Fruit fly (Drosophila melanogaster) whole organism, wandering third instar larva: ENCODE results near the gene Ugt307A1.

Source experiments
- Abd-B ChIP-seq: fragments of >200 bp; optimal IDR thresholded peaks from 2 replicates; lab custom pipeline; 2017; ENCODE audit warnings: missing biosample characterization, missing genetic modification characterization
- CG32264 ChIP-seq: fragments of 200-800 bp; sonication (Bioruptor generic); optimal IDR thresholded peaks from 2 replicates; lab custom pipeline; 2016; ENCODE audit warnings: missing biosample characterization, missing genetic modification characterization
- CG9705 ChIP-seq: fragments of 200-800 bp; sonication (Bioruptor generic); optimal IDR thresholded peaks from 2 replicates; lab custom pipeline; 2018; ENCODE audit warnings: missing biosample characterization, mild to moderate bottlenecking, missing genetic modification characterization
- CrebA ChIP-seq: fragments of 200-800 bp; sonication (Bioruptor generic); optimal IDR thresholded peaks from 2 replicates; lab custom pipeline; 2016; ENCODE audit warnings: missing biosample characterization, mild to moderate bottlenecking, missing genetic modification characterization, borderline replicate concordance
- Dfd ChIP-seq: fragments of >200 bp; optimal IDR thresholded peaks from 2 replicates; lab custom pipeline; 2017; ENCODE audit warnings: missing biosample characterization, missing genetic modification characterization
- Dif ChIP-seq: fragments of 200-275, 200-300 bp; sonication (Bioruptor generic); optimal IDR thresholded peaks from 2 replicates; lab custom pipeline; 2018; ENCODE audit warnings: missing biosample characterization, missing genetic modification characterization; ENCODE audit not compliant: partially characterized antibody
- GATAd ChIP-seq: sonication (Bioruptor generic); optimal IDR thresholded peaks from 2 replicates; lab custom pipeline; 2016; ENCODE audit warnings: missing biosample characterization, missing genetic modification characterization
- HLH106 ChIP-seq: fragments of 200-800 bp; optimal IDR thresholded peaks from 3 replicates; lab custom pipeline; 2019; ENCODE audit warnings: missing biosample characterization, mild to moderate bottlenecking, missing genetic modification characterization, moderate library complexity
- Hnf4 ChIP-seq: fragments of 200-800 bp; sonication (Bioruptor generic); optimal IDR thresholded peaks from 2 replicates; lab custom pipeline; 2016; ENCODE audit warnings: missing biosample characterization, mild to moderate bottlenecking, missing genetic modification characterization
- Hr78 ChIP-seq: fragments of >200 bp; optimal IDR thresholded peaks from 2 replicates; lab custom pipeline; 2017; ENCODE audit warnings: missing biosample characterization, missing genetic modification characterization
- Jra ChIP-seq: sonication (Bioruptor generic); optimal IDR thresholded peaks from 2 replicates; lab custom pipeline; 2016; ENCODE audit warnings: missing biosample characterization, missing genetic modification characterization
- Myc ChIP-seq: fragments of >200 bp; optimal IDR thresholded peaks from 2 replicates; lab custom pipeline; 2017
- OdsH ChIP-seq: fragments of 200-800 bp; sonication (Bioruptor generic); optimal IDR thresholded peaks from 2 replicates; lab custom pipeline; 2016; ENCODE audit warnings: missing biosample characterization, mild to moderate bottlenecking, missing genetic modification characterization
- Rel ChIP-seq, 2 experiments: fragments of 200-800 bp; sonication (Bioruptor generic) in 1 of 2; optimal IDR thresholded peaks; 2 replicates in 1 of 2; 3 replicates in 1 of 2; lab custom pipeline; 2016 to 2019; ENCODE audit warnings: mild to moderate bottlenecking in 2 of 2, missing biosample characterization in 2 of 2, missing genetic modification characterization in 2 of 2, moderate library complexity in 1 of 2
- Sp1 ChIP-seq: fragments of 200-800 bp; sonication (Bioruptor generic); optimal IDR thresholded peaks from 3 replicates; lab custom pipeline; 2019; ENCODE audit warnings: missing biosample characterization, mild to moderate bottlenecking, missing genetic modification characterization, moderate library complexity
- Vsx2 ChIP-seq: fragments of 200-300, 225-300 bp; sonication (Bioruptor generic); optimal IDR thresholded peaks from 2 replicates; lab custom pipeline; 2018; ENCODE audit warnings: missing biosample characterization, missing genetic modification characterization; ENCODE audit not compliant: partially characterized antibody
- br ChIP-seq: fragments of 200-800 bp; sonication (Bioruptor generic); optimal IDR thresholded peaks from 2 replicates; lab custom pipeline; 2016; ENCODE audit warnings: missing biosample characterization, missing genetic modification characterization
- brk ChIP-seq: fragments of 200-800 bp; sonication (Bioruptor generic); optimal IDR thresholded peaks from 2 replicates; lab custom pipeline; 2016; ENCODE audit warnings: missing biosample characterization, mild to moderate bottlenecking, missing genetic modification characterization
- dl ChIP-seq, 2 experiments: fragments of 175-275, 200-275 bp in 1 of 2; fragments of 200-275 bp in 1 of 2; sonication (Bioruptor generic); optimal IDR thresholded peaks; lab custom pipeline; 2018; ENCODE audit warnings: mild to moderate bottlenecking in 2 of 2, missing biosample characterization in 2 of 2, missing genetic modification characterization in 2 of 2, moderate library complexity in 2 of 2; ENCODE audit not compliant: partially characterized antibody in 2 of 2, insufficient read depth in 1 of 2
- dmrt93B ChIP-seq: fragments of 200-800 bp; sonication (Bioruptor generic); optimal IDR thresholded peaks from 2 replicates; lab custom pipeline; 2018; ENCODE audit warnings: missing biosample characterization, mild to moderate bottlenecking, missing genetic modification characterization
- dsf ChIP-seq: sonication (Bioruptor generic); optimal IDR thresholded peaks from 2 replicates; lab custom pipeline; 2016; ENCODE audit warnings: missing biosample characterization, missing genetic modification characterization, borderline replicate concordance
- foxo ChIP-seq, 2 experiments: fragments of 200-800 bp; sonication (Bioruptor generic); optimal IDR thresholded peaks; 2 replicates in 1 of 2; 3 replicates in 1 of 2; lab custom pipeline; 2016 to 2017; ENCODE audit warnings: missing biosample characterization in 2 of 2, missing genetic modification characterization in 2 of 2
- fru ChIP-seq: fragments of 200-800 bp; sonication (Bioruptor generic); optimal IDR thresholded peaks from 3 replicates; lab custom pipeline; 2016; ENCODE audit warnings: missing biosample characterization, mild to moderate bottlenecking, missing genetic modification characterization
- h ChIP-seq: fragments of 200-800 bp; sonication (Bioruptor generic); optimal IDR thresholded peaks from 3 replicates; lab custom pipeline; 2016; ENCODE audit warnings: missing biosample characterization, mild to moderate bottlenecking, missing genetic modification characterization
- jim ChIP-seq: fragments of 175-275, 200-325 bp; sonication (Bioruptor generic); optimal IDR thresholded peaks from 2 replicates; lab custom pipeline; 2016; ENCODE audit warnings: missing biosample characterization, mild to moderate bottlenecking, missing genetic modification characterization
- lola ChIP-seq: fragments of >200 bp; optimal IDR thresholded peaks from 2 replicates; lab custom pipeline; 2017; ENCODE audit warnings: missing biosample characterization, missing genetic modification characterization
- pan ChIP-seq: fragments of >200 bp; optimal IDR thresholded peaks from 2 replicates; lab custom pipeline; 2017
- psq ChIP-seq: fragments of 200-800 bp; sonication (Bioruptor generic); optimal IDR thresholded peaks from 3 replicates; lab custom pipeline; 2017; ENCODE audit warnings: missing biosample characterization, mild to moderate bottlenecking, missing genetic modification characterization, moderate library complexity
- rgr ChIP-seq: fragments of 200-800 bp; sonication (Bioruptor generic); optimal IDR thresholded peaks from 3 replicates; lab custom pipeline; 2016; ENCODE audit warnings: missing biosample characterization, mild to moderate bottlenecking, missing genetic modification characterization
- sv ChIP-seq: fragments of 200-800 bp; sonication (Bioruptor generic); optimal IDR thresholded peaks from 3 replicates; lab custom pipeline; 2016; ENCODE audit warnings: missing biosample characterization, missing genetic modification characterization
- usp ChIP-seq: fragments of >200 bp; optimal IDR thresholded peaks from 2 replicates; lab custom pipeline; 2017; ENCODE audit warnings: missing biosample characterization, missing genetic modification characterization
- woc ChIP-seq: sonication (Bioruptor generic); optimal IDR thresholded peaks from 2 replicates; lab custom pipeline; 2016; ENCODE audit warnings: missing biosample characterization, mild to moderate bottlenecking, missing genetic modification characterization

Ugt307A1 gene

dm6 chr2L:7081307-7081706 is 13.5 kb downstream of the Ugt307A1 start:
- TF ChIP-seq brk (GFP tag; lab: Kevin White, UChicago) (no peak), OdsH (GFP tag; lab: Kevin White, UChicago) (no peak), br (GFP tag; lab: Kevin White, UChicago) (no peak), CG32264 (GFP tag; lab: Kevin White, UChicago) (no peak), rgr (no peak), psq (GFP tag; lab: Kevin White, UChicago) (no peak)
- TF ChIP-seq, all 38 proteins: peak for 0

dm6 chr2L:7082203-7082602 is 14.4 kb downstream of the Ugt307A1 start:
- TF ChIP-seq dsf (GFP tag; lab: Kevin White, UChicago) = no peak
- no peak for TF ChIP-seq lola
- no peak for TF ChIP-seq usp (GFP tag; lab: Kevin White, UChicago)
- TF ChIP-seq jim = no peak
- no peak for TF ChIP-seq rgr
- no peak for TF ChIP-seq Rel (GFP tag; optimal IDR thresholded peaks at IDR 0.05; lab: Kevin White, UChicago)
- no peak for TF ChIP-seq Rel (tag; optimal IDR thresholded peaks at IDR 0.05; lab: Kevin White, UChicago)
- TF ChIP-seq sv (GFP tag; lab: Kevin White, UChicago) = no peak

dm6 chr2L:7084410-7084809 is 16.6 kb downstream of the Ugt307A1 start, which contains the start of gene Pvf2:
Gene Pvf2, minus strand, starts transcription at chr2L:7084635.
- TF ChIP-seq dl (GFP tag; optimal IDR thresholded peaks at IDR 0.05; lab: Kevin White, UChicago; ENCODE audit: insufficient read depth in 1 of 2, partially characterized antibody in 2 of 2) (peak in 1 of 2 experiments; percentile 22), Dif (GFP tag; lab: Kevin White, UChicago) (peak; percentile 74), br (GFP tag; lab: Kevin White, UChicago) (no peak), Vsx2 (peak; percentile 36), h (GFP tag; lab: Kevin White, UChicago) (no peak)

dm6 chr2L:7090922-7091321 is 23.1 kb downstream of the Ugt307A1 start:
- TF ChIP-seq jim (no peak), psq (GFP tag; lab: Kevin White, UChicago) (peak; percentile 20), HLH106 (tag; lab: Kevin White, UChicago) (peak; percentile 32), foxo (GFP tag; optimal IDR thresholded peaks at IDR 0.05; lab: Kevin White, UChicago) (peak in 1 of 2 experiments; percentile 28)

- TF ChIP-seq h (GFP tag; lab: Kevin White, UChicago) (peak; percentile 35), OdsH (GFP tag; lab: Kevin White, UChicago) (peak; percentile 55), sv (GFP tag; lab: Kevin White, UChicago) (no peak), pan (no peak), Dfd (GFP tag; lab: Kevin White, UChicago) (no peak), Vsx2 (no peak), dl (GFP tag; optimal IDR thresholded peaks at IDR 0.05; lab: Kevin White, UChicago; ENCODE audit: insufficient read depth in 1 of 2, partially characterized antibody in 2 of 2) (no peak), psq (GFP tag; lab: Kevin White, UChicago) (peak; percentile 32), foxo (GFP tag; optimal IDR thresholded peaks at IDR 0.05; lab: Kevin White, UChicago) (peak in 1 of 2 experiments; percentile 32), Hr78 (GFP tag; lab: Kevin White, UChicago) (no peak), Myc (lab: Kevin White, UChicago) (no peak), Rel (GFP tag; optimal IDR thresholded peaks at IDR 0.05; lab: Kevin White, UChicago) (no peak), Rel (tag; optimal IDR thresholded peaks at IDR 0.05; lab: Kevin White, UChicago) (no peak), fru (GFP tag; lab: Kevin White, UChicago) (peak; percentile 25), Hnf4 (GFP tag; lab: Kevin White, UChicago) (no peak), Sp1 (GFP tag; lab: Kevin White, UChicago) (peak; percentile 36), br (GFP tag; lab: Kevin White, UChicago) (no peak), woc (GFP tag; lab: Kevin White, UChicago) (peak; percentile 15), dmrt93B (no peak), rgr (peak; percentile 26), GATAd (GFP tag; lab: Kevin White, UChicago) (no peak), CG32264 (GFP tag; lab: Kevin White, UChicago) (no peak), lola (no peak)
Observed at dm6 chr2L:7094303-7094702, 26.5 kb downstream of the Ugt307A1 start.

dm6 chr2L:7097386-7097785 is 29.6 kb downstream of the Ugt307A1 start:
- no peak for TF ChIP-seq CG9705
- no peak for TF ChIP-seq Abd-B (GFP tag; lab: Kevin White, UChicago)
- no peak for TF ChIP-seq brk (GFP tag; lab: Kevin White, UChicago)
- no peak for TF ChIP-seq sv (GFP tag; lab: Kevin White, UChicago)
- TF ChIP-seq br (GFP tag; lab: Kevin White, UChicago) = no peak
- no peak for TF ChIP-seq dsf (GFP tag; lab: Kevin White, UChicago)
- TF ChIP-seq GATAd (GFP tag; lab: Kevin White, UChicago) = no peak
- TF ChIP-seq jim = no peak
- no peak for TF ChIP-seq usp (GFP tag; lab: Kevin White, UChicago)
- no peak for TF ChIP-seq HLH106 (tag; lab: Kevin White, UChicago)
- no peak for TF ChIP-seq Jra (GFP tag; lab: Kevin White, UChicago)
- TF ChIP-seq CrebA (GFP tag; lab: Kevin White, UChicago) = no peak
- TF ChIP-seq dl (GFP tag; optimal IDR thresholded peaks at IDR 0.05; lab: Kevin White, UChicago; ENCODE audit: insufficient read depth in 1 of 2, partially characterized antibody in 2 of 2) = no peak
- no peak for TF ChIP-seq Dfd (GFP tag; lab: Kevin White, UChicago)
- TF ChIP-seq Myc (lab: Kevin White, UChicago) = no peak
- no peak for TF ChIP-seq rgr
- no peak for TF ChIP-seq Dif (GFP tag; lab: Kevin White, UChicago)
- no peak for TF ChIP-seq psq (GFP tag; lab: Kevin White, UChicago)
- no peak for TF ChIP-seq Hr78 (GFP tag; lab: Kevin White, UChicago)
